Worm (Caenorhabditis elegans) whole organism, L4/young adult: Measurements from ENCODE around the gene pms-2.

Experiments
- W03F9.2 ChIP-seq: fragments of 150-350 bp; optimal IDR thresholded peaks from 2 replicates; lab custom pipeline; 2014; ENCODE audit warnings: missing biosample characterization, missing genetic modification characterization
- dao-5 ChIP-seq: sonication (generic microtip); optimal IDR thresholded peaks from 2 replicates; lab custom pipeline; 2016; ENCODE audit warnings: missing genotype, missing genetic modification characterization, moderate library complexity, missing compliant biosample characterization
- him-1 ChIP-seq: sonication (generic microtip); optimal IDR thresholded peaks from 2 replicates; lab custom pipeline; 2016; ENCODE audit warnings: missing genotype, missing genetic modification reagents, missing genetic modification characterization, missing compliant biosample characterization

ce11 chrV:11589433-11589832, 19.0 kb upstream of the pms-2 start, which contains the start of gene srx-82:
- TF ChIP-seq dao-5 (tag; lab: Kevin White, UChicago) (no peak), W03F9.2 (tag; lab: Kevin White, UChicago) (no peak), him-1 (tag; lab: Kevin White, UChicago) (no peak)
